Fruit fly (Drosophila melanogaster) whole organism, embryonic: ENCODE measurements around the gene Als2.

Experiments
- Adf1 ChIP-seq: fragments of 200-800 bp; sonication (Bioruptor generic); IDR thresholded peaks from 2 replicates; pipeline ENCODE4 v1.3.6; 2022; ENCODE audit warnings: missing biosample characterization, missing genetic modification characterization
- BEAF-32 ChIP-seq: fragments of 200-800 bp; sonication (Bioruptor generic); optimal IDR thresholded peaks from 3 replicates; lab custom pipeline; 2017; ENCODE audit warnings: missing biosample characterization, missing genetic modification characterization, mild to moderate bottlenecking, moderate library complexity, missing genetic modification reagents
- CG12155 ChIP-seq: fragments of 200-800 bp; sonication (Bioruptor generic); optimal IDR thresholded peaks from 3 replicates; lab custom pipeline; 2016; ENCODE audit warnings: missing biosample characterization, missing genetic modification characterization
- CG12236 ChIP-seq: fragments of 200-800 bp; sonication (Bioruptor generic); optimal IDR thresholded peaks from 2 replicates; lab custom pipeline; 2016; ENCODE audit warnings: missing biosample characterization, missing genetic modification characterization
- CG13624 ChIP-seq: fragments of 200-800 bp; sonication (Bioruptor generic); optimal IDR thresholded peaks from 2 replicates; lab custom pipeline; 2016; ENCODE audit warnings: missing biosample characterization, missing genetic modification characterization
- CG14050 ChIP-seq: fragments of 200-800 bp; sonication (Bioruptor generic); IDR thresholded peaks from 3 replicates; pipeline ENCODE4 v1.3.6; 2022; ENCODE audit warnings: missing biosample characterization, missing genetic modification characterization
- CG1647 ChIP-seq: fragments of 200-800 bp; sonication (Bioruptor generic); optimal IDR thresholded peaks from 3 replicates; lab custom pipeline; 2016; ENCODE audit warnings: missing biosample characterization, missing genetic modification characterization
- CG17385 ChIP-seq: fragments of 200-800 bp; sonication (Bioruptor generic); optimal IDR thresholded peaks from 3 replicates; lab custom pipeline; 2018; ENCODE audit warnings: missing biosample characterization, mild to moderate bottlenecking, missing genetic modification characterization
- CG2199 ChIP-seq: fragments of 200-800 bp; sonication (Bioruptor generic); IDR thresholded peaks from 3 replicates; pipeline ENCODE4 v1.3.6; 2022; ENCODE audit warnings: missing biosample characterization, missing genetic modification characterization
- CG2712 ChIP-seq: fragments of 200-800 bp; optimal IDR thresholded peaks from 3 replicates; lab custom pipeline; 2019; ENCODE audit warnings: missing biosample characterization, mild to moderate bottlenecking, missing genetic modification characterization, moderate library complexity
- CG3065 ChIP-seq: fragments of 200-800 bp; sonication (Bioruptor generic); optimal IDR thresholded peaks from 2 replicates; lab custom pipeline; 2016; ENCODE audit warnings: missing biosample characterization, missing genetic modification characterization
- CG32772 ChIP-seq: fragments of 200-800 bp; sonication (Bioruptor generic); IDR thresholded peaks from 2 replicates; pipeline ENCODE4 v1.3.6; 2022; ENCODE audit warnings: missing biosample characterization, missing genetic modification characterization
- CG34376 ChIP-seq: fragments of 200-800 bp; sonication (Bioruptor generic); optimal IDR thresholded peaks from 2 replicates; lab custom pipeline; 2018; ENCODE audit warnings: missing biosample characterization, mild to moderate bottlenecking, missing genetic modification characterization
- CG3847 ChIP-seq: fragments of 200-800 bp; sonication (Bioruptor generic); IDR thresholded peaks from 2 replicates; pipeline ENCODE4 v1.3.6; 2022; ENCODE audit warnings: missing biosample characterization, missing genetic modification characterization
- CG5245 ChIP-seq: fragments of 200-800 bp; sonication (Bioruptor generic); optimal IDR thresholded peaks from 3 replicates; lab custom pipeline; 2016; ENCODE audit warnings: missing biosample characterization, missing genetic modification characterization
- CG6683 ChIP-seq: fragments of 200-800 bp; sonication (Bioruptor generic); optimal IDR thresholded peaks from 2 replicates; lab custom pipeline; 2017; ENCODE audit warnings: missing biosample characterization, mild to moderate bottlenecking, missing genetic modification characterization, missing genetic modification reagents
- CG6689 ChIP-seq: fragments of 200-800 bp; sonication (Bioruptor generic); IDR thresholded peaks from 2 replicates; pipeline ENCODE4 v1.3.6; 2022; ENCODE audit warnings: missing biosample characterization, missing genetic modification characterization
- CG7786 ChIP-seq: fragments of 200-800 bp; sonication (Bioruptor generic); optimal IDR thresholded peaks from 2 replicates; lab custom pipeline; 2016; ENCODE audit warnings: missing biosample characterization, missing genetic modification characterization
- CG7839 ChIP-seq: fragments of 200-800 bp; sonication (Bioruptor generic); optimal IDR thresholded peaks from 3 replicates; lab custom pipeline; 2018; ENCODE audit warnings: missing biosample characterization, mild to moderate bottlenecking, missing genetic modification characterization, moderate library complexity
- CG8359 ChIP-seq: fragments of 200-800 bp; sonication (Bioruptor generic); optimal IDR thresholded peaks from 2 replicates; lab custom pipeline; 2017; ENCODE audit warnings: missing biosample characterization, mild to moderate bottlenecking, missing genetic modification characterization, borderline replicate concordance
- CG9215 ChIP-seq: fragments of 200-800 bp; sonication (Bioruptor generic); IDR thresholded peaks from 2 replicates; pipeline ENCODE4 v1.3.6; 2022; ENCODE audit warnings: missing biosample characterization, missing genetic modification characterization
- CG9727 ChIP-seq: fragments of 200-800 bp; sonication (Bioruptor generic); optimal IDR thresholded peaks from 3 replicates; lab custom pipeline; 2017; ENCODE audit warnings: missing biosample characterization, mild to moderate bottlenecking, missing genetic modification characterization
- CHES-1-like ChIP-seq: fragments of 200-800 bp; sonication (Bioruptor generic); optimal IDR thresholded peaks from 2 replicates; lab custom pipeline; 2016; ENCODE audit warnings: missing biosample characterization, missing genetic modification characterization
- Doc3 ChIP-seq: fragments of 200-800 bp; sonication (Bioruptor generic); IDR thresholded peaks from 3 replicates; pipeline ENCODE4 v1.3.6; 2022; ENCODE audit warnings: missing biosample characterization, missing genetic modification characterization; ENCODE audit not compliant: partially characterized antibody
- E2f1 ChIP-seq: fragments of 200-800 bp; sonication (Bioruptor generic); IDR thresholded peaks from 2 replicates; pipeline ENCODE4 v1.3.6; 2022; ENCODE audit warnings: missing biosample characterization, missing genetic modification characterization
- ERR ChIP-seq: fragments of 200-800 bp; sonication (Bioruptor generic); optimal IDR thresholded peaks from 2 replicates; lab custom pipeline; 2016; ENCODE audit warnings: missing biosample characterization, missing genetic modification characterization
- Fer2 ChIP-seq: fragments of 200-800 bp; sonication (Bioruptor generic); optimal IDR thresholded peaks from 2 replicates; lab custom pipeline; 2018; ENCODE audit warnings: missing biosample characterization, mild to moderate bottlenecking, missing genetic modification characterization, moderate library complexity
- Max ChIP-seq: fragments of 200-800 bp; sonication (Bioruptor generic); optimal IDR thresholded peaks from 2 replicates; lab custom pipeline; 2016; ENCODE audit warnings: missing biosample characterization, mild to moderate bottlenecking, missing genetic modification characterization
- Vsx1 ChIP-seq: fragments of 200-800 bp; sonication (Bioruptor generic); optimal IDR thresholded peaks from 2 replicates; lab custom pipeline; 2017; ENCODE audit warnings: missing biosample characterization, mild to moderate bottlenecking, missing genetic modification characterization, missing genetic modification reagents
- aop ChIP-seq: fragments of 200-800 bp; sonication (Bioruptor generic); IDR thresholded peaks from 2 replicates; pipeline ENCODE4 v1.3.6; 2022; ENCODE audit warnings: missing biosample characterization, missing genetic modification characterization
- ap ChIP-seq: fragments of 200-800 bp; sonication (Bioruptor generic); IDR thresholded peaks from 2 replicates; pipeline ENCODE4 v1.3.6; 2022; ENCODE audit warnings: missing biosample characterization, missing genetic modification characterization
- cad ChIP-seq: fragments of >200 bp; optimal IDR thresholded peaks from 2 replicates; lab custom pipeline; 2017; ENCODE audit warnings: missing biosample characterization, missing genetic modification characterization
- chn ChIP-seq: fragments of 200-800 bp; sonication (Bioruptor generic); optimal IDR thresholded peaks from 2 replicates; lab custom pipeline; 2016; ENCODE audit warnings: missing biosample characterization, missing genetic modification characterization
- crol ChIP-seq: fragments of 200-800 bp; sonication (Bioruptor generic); IDR thresholded peaks from 2 replicates; pipeline ENCODE4 v1.3.6; 2022; ENCODE audit warnings: missing biosample characterization, missing genetic modification characterization
- exex ChIP-seq: fragments of 200-800 bp; sonication (Bioruptor generic); optimal IDR thresholded peaks from 4 replicates; lab custom pipeline; 2018; ENCODE audit warnings: missing biosample characterization, mild to moderate bottlenecking, missing genetic modification characterization, moderate library complexity
- gfzf ChIP-seq: fragments of 200-800 bp; sonication (Bioruptor generic); optimal IDR thresholded peaks from 2 replicates; lab custom pipeline; 2016; ENCODE audit warnings: missing biosample characterization, mild to moderate bottlenecking, missing genetic modification characterization, moderate library complexity
- ind ChIP-seq: fragments of 200-800 bp; sonication (Bioruptor generic); optimal IDR thresholded peaks from 3 replicates; lab custom pipeline; 2016; ENCODE audit warnings: missing biosample characterization, missing genetic modification characterization
- maf-S ChIP-seq: fragments of 200-800 bp; sonication (Bioruptor generic); optimal IDR thresholded peaks from 2 replicates; lab custom pipeline; 2016; ENCODE audit warnings: missing biosample characterization, missing genetic modification characterization
- mirr ChIP-seq: fragments of 200-800 bp; sonication (Bioruptor generic); optimal IDR thresholded peaks from 3 replicates; lab custom pipeline; 2018; ENCODE audit warnings: missing biosample characterization, mild to moderate bottlenecking, missing genetic modification characterization
- p53 ChIP-seq: fragments of 200-800 bp; sonication (Bioruptor generic); optimal IDR thresholded peaks from 2 replicates; lab custom pipeline; 2016; ENCODE audit warnings: missing biosample characterization, missing genetic modification characterization
- pnt ChIP-seq: fragments of 200-800 bp; sonication (Bioruptor generic); optimal IDR thresholded peaks from 3 replicates; lab custom pipeline; 2016; ENCODE audit warnings: missing biosample characterization, missing genetic modification characterization
- prd ChIP-seq, 3 experiments: fragments of >200 bp in 2 of 3; fragments of 200-800 bp in 1 of 3; sonication (Bioruptor generic) in 1 of 3; optimal IDR thresholded peaks in 2 of 3; IDR thresholded peaks in 1 of 3; 2 replicates in 2 of 3; 3 replicates in 1 of 3; pipeline versions ENCODE4 v1.3.6 to Lab custom; 2017 to 2022; ENCODE audit warnings: missing biosample characterization in 1 of 3, missing genetic modification characterization in 1 of 3
- pzg ChIP-seq: fragments of 200-800 bp; sonication (Bioruptor generic); optimal IDR thresholded peaks from 3 replicates; lab custom pipeline; 2018; ENCODE audit warnings: missing biosample characterization, mild to moderate bottlenecking, missing genetic modification characterization, moderate library complexity
- rib ChIP-seq: fragments of 200-800 bp; sonication (Bioruptor generic); IDR thresholded peaks from 2 replicates; pipeline ENCODE4 v1.3.6; 2022; ENCODE audit warnings: missing biosample characterization, missing genetic modification characterization
- sd ChIP-seq: fragments of 200-800 bp; sonication (Bioruptor generic); optimal IDR thresholded peaks from 3 replicates; lab custom pipeline; 2018; ENCODE audit warnings: missing biosample characterization, mild to moderate bottlenecking, missing genetic modification characterization, moderate library complexity
- stc ChIP-seq: fragments of 200-800 bp; sonication (Bioruptor generic); IDR thresholded peaks from 2 replicates; pipeline ENCODE4 v1.3.6; 2022; ENCODE audit warnings: missing biosample characterization, missing genetic modification characterization
- sug ChIP-seq: fragments of 200-800 bp; optimal IDR thresholded peaks from 2 replicates; lab custom pipeline; 2019; ENCODE audit warnings: missing biosample characterization, mild to moderate bottlenecking, missing genetic modification characterization, moderate library complexity
- tx ChIP-seq: fragments of 200-800 bp; sonication (Bioruptor generic); optimal IDR thresholded peaks from 2 replicates; lab custom pipeline; 2016; ENCODE audit warnings: missing biosample characterization, missing genetic modification characterization
- vnd ChIP-seq: fragments of 200-800 bp; sonication (Bioruptor generic); IDR thresholded peaks from 3 replicates; pipeline ENCODE4 v1.3.6; 2022; ENCODE audit warnings: missing biosample characterization, missing genetic modification characterization; ENCODE audit not compliant: partially characterized antibody
- wdn ChIP-seq: fragments of 200-800 bp; sonication (Bioruptor generic); IDR thresholded peaks from 2 replicates; pipeline ENCODE4 v1.3.6; 2022; ENCODE audit warnings: missing biosample characterization, missing genetic modification characterization
- zen2 ChIP-seq: fragments of 200-800 bp; sonication (Bioruptor generic); IDR thresholded peaks from 3 replicates; pipeline ENCODE4 v1.3.6; 2022; ENCODE audit warnings: missing biosample characterization, missing genetic modification characterization; ENCODE audit not compliant: partially characterized antibody

The Als2 gene

dm6 chr3L:21636265-21636993, 43.1 kb downstream of the Als2 start, which contains the start of gene CG32444 (continued):
- TF ChIP-seq wdn (GFP tag; lab: Robert Waterston, UW) = no peak
- TF ChIP-seq pzg = no peak
- 0 out of 3 replicates have a peak, but pooled peaks have one; percentile 12 for TF ChIP-seq vnd (GFP tag; lab: Robert Waterston, UW)
- TF ChIP-seq pnt (GFP tag; lab: Kevin White, UChicago) = no peak
- TF ChIP-seq aop (GFP tag; lab: Robert Waterston, UW) = no peak
- TF ChIP-seq CG32772 = no peak
- TF ChIP-seq rib = no peak
- no peak for TF ChIP-seq tx (GFP tag; lab: Kevin White, UChicago)
- no peak for TF ChIP-seq CG13624 (GFP tag; lab: Kevin White, UChicago)
- no peak for TF ChIP-seq CG5245 (GFP tag; lab: Kevin White, UChicago)
- no peak for TF ChIP-seq Fer2 (tag; lab: Kevin White, UChicago)
- no peak for TF ChIP-seq crol
- TF ChIP-seq ERR (GFP tag; lab: Kevin White, UChicago) = peak; percentile 74
- peak; percentile 78 for TF ChIP-seq CG34376
- no peak for TF ChIP-seq Doc3
- no peak for TF ChIP-seq CG2712 (tag; lab: Kevin White, UChicago)
- no peak for TF ChIP-seq BEAF-32
- TF ChIP-seq p53 (GFP tag; lab: Kevin White, UChicago) = no peak
- TF ChIP-seq CG6683 (GFP tag; lab: Kevin White, UChicago) = no peak
- TF ChIP-seq ap (GFP tag; lab: Robert Waterston, UW) = no peak
- TF ChIP-seq Vsx1 = no peak
- TF ChIP-seq mirr = peak; percentile 21
- no peak for TF ChIP-seq CG9215 (GFP tag; lab: Robert Waterston, UW)
- no peak for TF ChIP-seq CG14050
- peak; percentile 92 for TF ChIP-seq sug (tag; lab: Kevin White, UChicago)
- no peak for TF ChIP-seq ind
- TF ChIP-seq CG6689 = no peak
- TF ChIP-seq E2f1 = no peak
- TF ChIP-seq stc (GFP tag; lab: Robert Waterston, UW) = no peak
- no peak for TF ChIP-seq maf-S (GFP tag; lab: Kevin White, UChicago)

dm6 chr3L:21635208-21635607, 44.3 kb downstream of the Als2 start, which contains the start of gene ORMDL:
Gene ORMDL, plus strand, starts transcription at chr3L:21635305.
- TF ChIP-seq prd (optimal IDR thresholded peaks at IDR 0.05; lab: Kevin White, UChicago) = no peak
- 0 out of 3 replicates have a peak, but pooled peaks have one; percentile 35 for TF ChIP-seq prd (GFP tag; IDR thresholded peaks at IDR 0.05; lab: Robert Waterston, UW)
- TF ChIP-seq cad (GFP tag; lab: Kevin White, UChicago) = no peak
- TF ChIP-seq CG12155 (GFP tag; lab: Kevin White, UChicago) = no peak
- TF ChIP-seq sd (tag; lab: Kevin White, UChicago) = peak; percentile 70
- TF ChIP-seq CG7839 = no peak
- TF ChIP-seq CG12236 (GFP tag; lab: Kevin White, UChicago) = no peak
- TF ChIP-seq CG1647 (GFP tag; lab: Kevin White, UChicago) = no peak
- peak; percentile 23 for TF ChIP-seq CHES-1-like (GFP tag; lab: Kevin White, UChicago)
- no peak for TF ChIP-seq Adf1 (GFP tag; lab: Robert Waterston, UW)
- TF ChIP-seq CG2199 (GFP tag; lab: Robert Waterston, UW) = 0 out of 3 replicates have a peak, but pooled peaks have one; percentile 24
- TF ChIP-seq CG3065 = no peak
- TF ChIP-seq vnd (GFP tag; lab: Robert Waterston, UW) = no peak
- no peak for TF ChIP-seq Max (GFP tag; lab: Kevin White, UChicago)
- TF ChIP-seq CG7786 (GFP tag; lab: Kevin White, UChicago) = no peak
- TF ChIP-seq CG9727 (GFP tag; lab: Kevin White, UChicago) = no peak
- no peak for TF ChIP-seq chn
- no peak for TF ChIP-seq CG3847
- TF ChIP-seq gfzf (GFP tag; lab: Kevin White, UChicago) = peak; percentile 55
- no peak for TF ChIP-seq zen2 (GFP tag; lab: Robert Waterston, UW)
- TF ChIP-seq exex (tag; lab: Kevin White, UChicago) = no peak
- no peak for TF ChIP-seq CG8359
- TF ChIP-seq CG17385 (GFP tag; lab: Kevin White, UChicago) = no peak
